Fruit fly (Drosophila melanogaster) whole organism, pupa: ENCODE measurements around the gene CG14227.

Experiments
- CG12605 ChIP-seq: fragments of 200-800 bp; sonication (Bioruptor generic); IDR thresholded peaks from 2 replicates; pipeline ENCODE4 v1.3.6; 2022; ENCODE audit warnings: missing biosample characterization, missing genetic modification characterization
- CG8159 ChIP-seq: fragments of 200-800 bp; sonication (Bioruptor generic); optimal IDR thresholded peaks from 3 replicates; lab custom pipeline; 2018; ENCODE audit warnings: missing biosample characterization, mild to moderate bottlenecking, missing genetic modification characterization, moderate library complexity
- CG8301 ChIP-seq: fragments of 200-800 bp; sonication (Bioruptor generic); optimal IDR thresholded peaks from 2 replicates; lab custom pipeline; 2018; ENCODE audit warnings: missing biosample characterization, mild to moderate bottlenecking, missing genetic modification characterization

dm6 chrX:19679207-19679606 lies 9.5 kb downstream of the CG14227 start:
- TF ChIP-seq CG8301 (tag; lab: Kevin White, UChicago) (no peak), CG8159 (tag; lab: Kevin White, UChicago) (no peak), CG12605 (GFP tag; lab: Robert Waterston, UW) (no peak)
